Worm (Caenorhabditis elegans) whole organism, L4 larva: ENCODE measurements around the gene T01C8.3.

Experiments used
- Y48G9A.11 ChIP-seq: fragments of 200-800 bp; sonication (Bioruptor generic); IDR thresholded peaks from 2 replicates; pipeline ENCODE4 v1.3.6; 2022; ENCODE audit warnings: missing genetic modification reagents, missing genetic modification characterization, missing compliant biosample characterization
- Y5F2A.4 ChIP-seq: fragments of 200-800 bp; sonication (Bioruptor generic); optimal IDR thresholded peaks from 2 replicates; lab custom pipeline; 2018; ENCODE audit warnings: mild to moderate bottlenecking, missing genetic modification characterization, missing compliant biosample characterization
- aha-1 ChIP-seq: fragments of 150-350 bp; peaks from one replicate; lab custom pipeline; 2014; ENCODE audit warnings: missing biosample characterization, missing genetic modification characterization
- aly-2 ChIP-seq: sonication (generic microtip); optimal IDR thresholded peaks from 2 replicates; lab custom pipeline; 2018; ENCODE audit warnings: missing biosample characterization, missing genetic modification characterization
- arid-1 ChIP-seq: fragments of 200-800 bp; sonication (Bioruptor generic); conservative IDR thresholded peaks from 2 replicates; pipeline ENCODE4 v1.3.6; 2022; ENCODE audit warnings: missing genetic modification reagents, missing genetic modification characterization, missing compliant biosample characterization
- ceh-32 ChIP-seq: sonication (generic microtip); optimal IDR thresholded peaks from 2 replicates; lab custom pipeline; 2016; ENCODE audit warnings: mild to moderate bottlenecking, missing genetic modification characterization, missing compliant biosample characterization; ENCODE audit not compliant: poor library complexity
- cey-2 ChIP-seq: sonication (generic microtip); optimal IDR thresholded peaks from 3 replicates; lab custom pipeline; 2017; ENCODE audit warnings: missing genetic modification characterization, mild to moderate bottlenecking, missing compliant biosample characterization, antibody characterized with exemption, borderline replicate concordance; ENCODE audit not compliant: insufficient read depth
- ctbp-1 ChIP-seq: fragments of 200-800 bp; sonication (Bioruptor generic); IDR thresholded peaks from 2 replicates; pipeline ENCODE4 v1.3.6; 2022; ENCODE audit warnings: missing genetic modification reagents, missing genetic modification characterization, missing compliant biosample characterization
- daf-16 ChIP-seq, 3 experiments: sonication (generic microtip); optimal IDR thresholded peaks; 2 replicates each; lab custom pipeline; 2016 to 2017; ENCODE audit warnings: missing genetic modification characterization in 3 of 3, missing genetic modification reagents in 3 of 3, mild to moderate bottlenecking in 2 of 3, missing compliant biosample characterization in 2 of 3, missing biosample characterization in 1 of 3, moderate library complexity in 1 of 3
- dmd-6 ChIP-seq: fragments of 200-800 bp; sonication (Bioruptor generic); IDR thresholded peaks from 2 replicates; pipeline ENCODE4 v1.3.6; 2022; ENCODE audit warnings: missing genetic modification reagents, missing genetic modification characterization, missing compliant biosample characterization
- dmd-8 ChIP-seq: fragments of 200-800 bp; sonication (Bioruptor generic); IDR thresholded peaks from 2 replicates; pipeline ENCODE4 v1.3.6; 2022; ENCODE audit warnings: missing genetic modification characterization, missing compliant biosample characterization
- dmd-9 ChIP-seq: fragments of 200-800 bp; sonication (Bioruptor generic); IDR thresholded peaks from 2 replicates; pipeline ENCODE4 v1.3.6; 2022; ENCODE audit warnings: missing genetic modification reagents, missing genetic modification characterization, missing compliant biosample characterization
- dpl-1 ChIP-seq: fragments of 150-350 bp; optimal IDR thresholded peaks from 2 replicates; lab custom pipeline; 2014; ENCODE audit warnings: missing biosample characterization, missing genetic modification reagents, missing genetic modification characterization
- duxl-1 ChIP-seq: sonication (generic microtip); optimal IDR thresholded peaks from 2 replicates; lab custom pipeline; 2016; ENCODE audit warnings: mild to moderate bottlenecking, missing genetic modification characterization, moderate library complexity, missing compliant biosample characterization; ENCODE audit not compliant: poor library complexity
- egl-43 ChIP-seq: fragments of 200-800 bp; sonication (Bioruptor generic); IDR thresholded peaks from 2 replicates; pipeline ENCODE4 v1.3.6; 2022; ENCODE audit warnings: missing genetic modification reagents, missing genetic modification characterization, missing compliant biosample characterization
- fkh-10 ChIP-seq: fragments of 150-350 bp; optimal IDR thresholded peaks from 2 replicates; lab custom pipeline; 2014; ENCODE audit warnings: missing biosample characterization, missing genetic modification reagents, missing genetic modification characterization
- fos-1 ChIP-seq: fragments of 150-350 bp; optimal IDR thresholded peaks from 2 replicates; lab custom pipeline; 2014; ENCODE audit warnings: missing biosample characterization, missing genetic modification characterization
- hif-1 ChIP-seq, 2 experiments: sonication (generic microtip); optimal IDR thresholded peaks; 2 replicates each; lab custom pipeline; 2016 to 2017; ENCODE audit warnings: missing compliant biosample characterization in 2 of 2, missing genetic modification characterization in 2 of 2, missing genetic modification reagents in 2 of 2, missing genotype in 2 of 2, mild to moderate bottlenecking in 1 of 2
- hlh-11 ChIP-seq: fragments of 200-800 bp; sonication (Bioruptor generic); optimal IDR thresholded peaks from 2 replicates; lab custom pipeline; 2018; ENCODE audit warnings: mild to moderate bottlenecking, missing genetic modification characterization, missing compliant biosample characterization
- hlh-30 ChIP-seq: sonication (generic microtip); optimal IDR thresholded peaks from 2 replicates; lab custom pipeline; 2017; ENCODE audit warnings: antibody characterized with exemption, mild to moderate bottlenecking, missing genetic modification characterization, missing compliant biosample characterization; ENCODE audit not compliant: insufficient read depth
- hmg-1.1 ChIP-seq: fragments of 200-800 bp; sonication (Bioruptor generic); IDR thresholded peaks from 2 replicates; pipeline ENCODE4 v1.3.6; 2022; ENCODE audit warnings: missing genetic modification reagents, missing genetic modification characterization, missing compliant biosample characterization
- lim-7 ChIP-seq: fragments of 200-800 bp; sonication (Bioruptor generic); IDR thresholded peaks from 2 replicates; pipeline ENCODE4 v1.3.6; 2022; ENCODE audit warnings: missing genetic modification characterization, missing compliant biosample characterization
- lin-1 ChIP-seq: fragments of 200-800 bp; sonication (Bioruptor generic); IDR thresholded peaks from 2 replicates; pipeline ENCODE4 v1.3.6; 2022; ENCODE audit warnings: missing genetic modification reagents, missing genetic modification characterization, missing compliant biosample characterization
- lin-38 ChIP-seq: fragments of 200-800 bp; sonication (Bioruptor generic); IDR thresholded peaks from 2 replicates; pipeline ENCODE4 v1.3.6; 2022; ENCODE audit warnings: missing genetic modification reagents, missing genetic modification characterization, missing compliant biosample characterization
- lsy-2 ChIP-seq, 2 experiments: fragments of 150-350 bp in 1 of 2; sonication (generic microtip) in 1 of 2; optimal IDR thresholded peaks; 2 replicates each; lab custom pipeline; 2014 to 2017; ENCODE audit warnings: missing biosample characterization in 2 of 2, missing genetic modification characterization in 2 of 2
- mdl-1 ChIP-seq, 2 experiments: fragments of 150-350 bp in 1 of 2; sonication (generic microtip) in 1 of 2; optimal IDR thresholded peaks; 2 replicates each; lab custom pipeline; 2014 to 2017; ENCODE audit warnings: missing biosample characterization in 2 of 2, missing genetic modification characterization in 2 of 2
- mdt-29 ChIP-seq: fragments of 200-800 bp; sonication (Bioruptor generic); IDR thresholded peaks from 2 replicates; pipeline ENCODE4 v1.3.6; 2022; ENCODE audit warnings: missing genetic modification reagents, missing genetic modification characterization, missing compliant biosample characterization
- mep-1 ChIP-seq: fragments of 150-350 bp; sonication (generic microtip); optimal IDR thresholded peaks from 3 replicates; lab custom pipeline; 2014; ENCODE audit warnings: missing biosample characterization, missing genetic modification characterization
- mes-2 ChIP-seq: sonication (generic microtip); optimal IDR thresholded peaks from 2 replicates; lab custom pipeline; 2016; ENCODE audit warnings: missing genotype, mild to moderate bottlenecking, missing genetic modification characterization, missing compliant biosample characterization; ENCODE audit not compliant: poor library complexity, severe bottlenecking
- mxl-2 ChIP-seq: fragments of 200-800 bp; sonication (Bioruptor generic); conservative IDR thresholded peaks from 2 replicates; pipeline ENCODE4 v1.3.6; 2022; ENCODE audit warnings: missing genetic modification reagents, missing genetic modification characterization, missing compliant biosample characterization
- mxl-3 ChIP-seq: fragments of 200-800 bp; sonication (Bioruptor generic); optimal IDR thresholded peaks from 2 replicates; lab custom pipeline; 2018; ENCODE audit warnings: mild to moderate bottlenecking, missing genetic modification characterization, missing compliant biosample characterization
- nhr-11 ChIP-seq: fragments of 150-350 bp; optimal IDR thresholded peaks from 2 replicates; lab custom pipeline; 2014; ENCODE audit warnings: missing biosample characterization, missing genetic modification characterization
- pqm-1 ChIP-seq: sonication (generic microtip); optimal IDR thresholded peaks from 2 replicates; lab custom pipeline; 2017; ENCODE audit warnings: missing biosample characterization, missing genetic modification characterization
- snpc-1.2 ChIP-seq: fragments of 200-800 bp; sonication (Bioruptor generic); IDR thresholded peaks from 2 replicates; pipeline ENCODE4 v1.3.6; 2022; ENCODE audit warnings: missing genetic modification reagents, missing genetic modification characterization, missing compliant biosample characterization
- unc-39 ChIP-seq: sonication (generic microtip); optimal IDR thresholded peaks from 2 replicates; lab custom pipeline; 2017; ENCODE audit warnings: missing biosample characterization, missing genetic modification characterization
- unc-62 ChIP-seq, 3 experiments: fragments of 150-350 bp in 1 of 3; sonication (generic microtip); optimal IDR thresholded peaks in 2 of 3; peaks in 1 of 3; 1 replicate in 1 of 3; 2 replicates in 2 of 3; lab custom pipeline; 2014 to 2017; ENCODE audit warnings: missing biosample characterization in 3 of 3, missing genetic modification characterization in 3 of 3, missing genetic modification reagents in 3 of 3, missing genotype in 1 of 3
- zfp-3 ChIP-seq: fragments of 200-800 bp; sonication (Bioruptor generic); conservative IDR thresholded peaks from 2 replicates; pipeline ENCODE4 v1.3.6; 2022; ENCODE audit warnings: missing genetic modification reagents, missing genetic modification characterization, missing compliant biosample characterization
- zip-11 ChIP-seq: fragments of 200-800 bp; sonication (Bioruptor generic); IDR thresholded peaks from 2 replicates; pipeline ENCODE4 v1.3.6; 2022; ENCODE audit warnings: missing genetic modification characterization, missing compliant biosample characterization
- ztf-7 ChIP-seq: fragments of 150-350 bp; optimal IDR thresholded peaks from 2 replicates; lab custom pipeline; 2014; ENCODE audit warnings: missing biosample characterization, missing genetic modification characterization

The T01C8.3 gene

DNA sequence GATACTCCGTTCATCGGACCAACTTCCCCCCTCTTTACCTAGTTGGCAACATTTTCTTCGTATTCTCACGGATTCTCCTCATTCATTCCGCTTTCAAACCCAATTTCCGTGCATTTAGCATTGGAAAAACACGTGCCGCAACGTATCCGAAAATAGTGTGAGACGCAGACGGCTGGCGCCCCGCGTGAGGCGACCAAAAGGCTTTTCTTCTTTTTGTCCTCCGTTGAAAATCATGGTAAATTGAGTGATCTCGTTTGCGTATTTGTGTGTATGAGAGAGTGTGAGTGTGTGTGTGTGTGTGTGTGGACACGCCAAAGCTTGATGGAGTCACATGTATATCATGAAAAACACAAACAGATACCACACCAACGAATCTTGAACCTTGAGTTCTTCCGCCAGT is 13.8 kb upstream of the T01C8.3 start (continued):
- TF ChIP-seq lin-1 (GFP tag; lab: Robert Waterston, UW) = peak; percentile 82
- no peak for TF ChIP-seq zip-11
- TF ChIP-seq pqm-1 (tag; lab: Kevin White, UChicago) = no peak
- TF ChIP-seq aly-2 = no peak
- TF ChIP-seq dmd-6 (GFP tag; lab: Robert Waterston, UW) = peak; percentile 95
- TF ChIP-seq snpc-1.2 = no peak
- TF ChIP-seq, all 104 proteins: peak for 56

DNA sequence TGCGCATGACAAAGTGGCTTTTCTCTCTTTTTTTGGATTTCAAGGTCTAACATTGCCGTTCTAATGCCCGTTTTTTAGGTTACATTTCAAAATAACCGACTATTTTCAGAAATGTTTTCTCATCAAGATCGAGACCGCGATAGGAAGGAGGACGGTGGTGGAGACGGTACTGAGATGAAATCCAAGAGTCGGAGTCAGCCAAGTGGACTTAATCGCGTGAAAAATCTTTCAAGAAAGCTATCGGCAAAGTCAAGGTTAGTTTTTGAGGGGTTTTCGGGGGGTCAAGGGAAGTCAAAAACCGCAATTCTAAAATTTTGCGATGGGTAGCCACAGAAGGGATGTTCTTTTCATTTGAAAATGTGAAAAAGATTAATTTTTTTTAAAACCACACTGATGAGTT is 13.0 kb upstream of the T01C8.3 start, which contains the start of gene aak-2:
aak-2 (plus strand) TSS at position 110 of the 400 bp plus-strand sequence.
- TF ChIP-seq mdt-29 (no peak), aha-1 (tag; lab: Kevin White, UChicago) (peak; percentile 15), dmd-8 (GFP tag; lab: Robert Waterston, UW) (no peak), mep-1 (no peak), mdl-1 (tag; optimal IDR thresholded peaks at IDR 0.05; lab: Kevin White, UChicago) (no peak), fos-1 (no peak), unc-39 (tag; lab: Kevin White, UChicago) (no peak), unc-62 (GFP tag; optimal IDR thresholded peaks at IDR 0.05 in 1 of 2; lab: Kevin White, UChicago) (peak in 1 of 2 experiments; percentile 41), unc-62 (tag; optimal IDR thresholded peaks at IDR 0.05; lab: Kevin White, UChicago) (no peak), mes-2 (no peak), zfp-3 (GFP tag; lab: Robert Waterston, UW) (no peak)

DNA sequence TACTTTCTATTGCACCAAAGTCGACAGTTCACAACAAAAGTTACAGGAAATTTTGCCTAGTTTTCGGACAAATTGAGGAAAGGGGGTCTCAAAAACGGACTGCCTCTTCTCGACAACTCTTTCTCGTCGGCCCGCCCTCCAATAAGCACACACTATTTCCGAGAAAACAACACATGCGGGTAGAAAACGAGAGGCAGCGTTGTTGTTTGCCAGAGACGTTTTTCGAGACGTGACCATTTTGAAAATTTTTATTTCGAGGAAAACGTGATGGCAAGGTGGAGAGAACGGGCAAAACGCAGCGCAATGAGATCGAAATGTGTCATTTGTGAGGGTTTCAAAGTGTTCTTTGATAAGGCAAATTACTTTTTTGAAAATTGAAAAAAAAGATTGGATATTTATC is 10.5 kb upstream of the T01C8.3 start:
- TF ChIP-seq daf-16 (GFP tag; optimal IDR thresholded peaks at IDR 0.05; lab: Kevin White, UChicago) = no peak
- peak; percentile 57 for TF ChIP-seq daf-16 (tag; optimal IDR thresholded peaks at IDR 0.05; lab: Kevin White, UChicago)
- TF ChIP-seq aha-1 (tag; lab: Kevin White, UChicago) = peak; percentile 2
- peak in 1 of 2 experiments; percentile 78 for TF ChIP-seq hif-1 (tag; optimal IDR thresholded peaks at IDR 0.05; lab: Kevin White, UChicago)
- peak in 1 of 2 experiments; percentile 48 for TF ChIP-seq lsy-2 (tag; optimal IDR thresholded peaks at IDR 0.05; lab: Kevin White, UChicago)
- peak; percentile 65 for TF ChIP-seq nhr-11 (tag; lab: Kevin White, UChicago)
- TF ChIP-seq hlh-30 = peak; percentile 88
- TF ChIP-seq lin-38 (GFP tag; lab: Robert Waterston, UW) = no peak
- TF ChIP-seq ztf-7 (tag; lab: Kevin White, UChicago) = no peak
- TF ChIP-seq fkh-10 (GFP tag; lab: Kevin White, UChicago) = peak; percentile 8
- TF ChIP-seq dmd-9 = no peak
- no peak for TF ChIP-seq ceh-32 (tag; lab: Kevin White, UChicago)
- TF ChIP-seq lim-7 (GFP tag; lab: Robert Waterston, UW) = 0 out of 2 replicates have a peak, but pooled peaks have one; percentile 7
- TF ChIP-seq hlh-11 (tag; lab: Kevin White, UChicago) = peak; percentile 30
- TF ChIP-seq mdl-1 (tag; optimal IDR thresholded peaks at IDR 0.05; lab: Kevin White, UChicago) = peak in 1 of 2 experiments; percentile 62
- peak; percentile 45 for TF ChIP-seq mep-1
- 0 out of 2 replicates have a peak, but pooled peaks have one; percentile 38 for TF ChIP-seq ctbp-1 (GFP tag; lab: Robert Waterston, UW)
- no peak for TF ChIP-seq egl-43
- no peak for TF ChIP-seq mxl-2 (GFP tag; lab: Robert Waterston, UW)
- peak; percentile 64 for TF ChIP-seq dmd-6 (GFP tag; lab: Robert Waterston, UW)
- TF ChIP-seq dpl-1 (GFP tag; lab: Kevin White, UChicago) = no peak
- no peak for TF ChIP-seq Y5F2A.4
- TF ChIP-seq duxl-1 (tag; lab: Kevin White, UChicago) = peak; percentile 5
- no peak for TF ChIP-seq Y48G9A.11 (GFP tag; lab: Robert Waterston, UW)
- TF ChIP-seq cey-2 (tag; lab: Kevin White, UChicago) = no peak
- peak; percentile 40; the same call in 1 of the 2 replicates for TF ChIP-seq hmg-1.1
- TF ChIP-seq arid-1 = no peak
- TF ChIP-seq mxl-3 (GFP tag; lab: Kevin White, UChicago) = peak; percentile 83
- TF ChIP-seq, all 104 proteins: peak for 16
